Fruit fly (Drosophila melanogaster) whole organism, embryonic: ENCODE measurements around the gene CG43880.

Source experiments
- Antp ChIP-seq: fragments of 200-800 bp; sonication (Bioruptor generic); optimal IDR thresholded peaks from 3 replicates; lab custom pipeline; 2016; ENCODE audit warnings: missing biosample characterization, missing genetic modification characterization
- Bteb2 ChIP-seq: fragments of 200-800 bp; sonication (Bioruptor generic); optimal IDR thresholded peaks from 2 replicates; lab custom pipeline; 2016; ENCODE audit warnings: missing biosample characterization, missing genetic modification characterization
- CG10267 ChIP-seq: fragments of 200-800 bp; sonication (Bioruptor generic); optimal IDR thresholded peaks from 2 replicates; lab custom pipeline; 2018; ENCODE audit warnings: missing biosample characterization, mild to moderate bottlenecking, missing genetic modification characterization, moderate library complexity
- CG11093 ChIP-seq: fragments of 200-800 bp; sonication (Bioruptor generic); IDR thresholded peaks from 3 replicates; pipeline ENCODE4 v1.3.6; 2022; ENCODE audit warnings: missing biosample characterization, missing genetic modification characterization
- CG11504 ChIP-seq: fragments of 200-800 bp; sonication (Bioruptor generic); optimal IDR thresholded peaks from 3 replicates; lab custom pipeline; 2019; ENCODE audit warnings: missing biosample characterization, mild to moderate bottlenecking, missing genetic modification characterization, moderate library complexity
- CG12942 ChIP-seq: fragments of 200-800 bp; sonication (Bioruptor generic); optimal IDR thresholded peaks from 3 replicates; lab custom pipeline; 2016; ENCODE audit warnings: missing biosample characterization, missing genetic modification characterization
- CG14050 ChIP-seq: fragments of 200-800 bp; sonication (Bioruptor generic); IDR thresholded peaks from 3 replicates; pipeline ENCODE4 v1.3.6; 2022; ENCODE audit warnings: missing biosample characterization, missing genetic modification characterization
- CG15479 ChIP-seq: fragments of 200-800 bp; sonication (Bioruptor generic); optimal IDR thresholded peaks from 3 replicates; lab custom pipeline; 2019; ENCODE audit warnings: missing biosample characterization, mild to moderate bottlenecking, missing genetic modification characterization, moderate library complexity
- CG15696 ChIP-seq: fragments of 200-800 bp; sonication (Bioruptor generic); optimal IDR thresholded peaks from 2 replicates; lab custom pipeline; 2019; ENCODE audit warnings: missing biosample characterization, mild to moderate bottlenecking, missing genetic modification characterization, moderate library complexity
- CG17361 ChIP-seq: fragments of 200-800 bp; sonication (Bioruptor generic); IDR thresholded peaks from 3 replicates; pipeline ENCODE4 v1.3.6; 2022; ENCODE audit warnings: missing biosample characterization, missing genetic modification characterization
- CG2678 ChIP-seq: fragments of 200-800 bp; sonication (Bioruptor generic); optimal IDR thresholded peaks from 3 replicates; lab custom pipeline; 2019; ENCODE audit warnings: missing biosample characterization, mild to moderate bottlenecking, missing genetic modification characterization, moderate library complexity
- CG2712 ChIP-seq: fragments of 200-800 bp; optimal IDR thresholded peaks from 3 replicates; lab custom pipeline; 2019; ENCODE audit warnings: missing biosample characterization, mild to moderate bottlenecking, missing genetic modification characterization, moderate library complexity
- CG3065 ChIP-seq: fragments of 200-800 bp; sonication (Bioruptor generic); optimal IDR thresholded peaks from 2 replicates; lab custom pipeline; 2016; ENCODE audit warnings: missing biosample characterization, missing genetic modification characterization
- CG31224 ChIP-seq: fragments of 200-800 bp; sonication (Bioruptor generic); IDR thresholded peaks from 2 replicates; pipeline ENCODE4 v1.3.6; 2022; ENCODE audit warnings: missing biosample characterization, missing genetic modification characterization
- CG31441 ChIP-seq: fragments of 200-800 bp; sonication (Bioruptor generic); IDR thresholded peaks from 2 replicates; pipeline ENCODE4 v1.3.6; 2022; ENCODE audit warnings: missing biosample characterization, missing genetic modification characterization
- CG3163 ChIP-seq: fragments of 200-800 bp; sonication (Bioruptor generic); optimal IDR thresholded peaks from 3 replicates; lab custom pipeline; 2016; ENCODE audit warnings: missing biosample characterization, missing genetic modification characterization
- CG3407 ChIP-seq: fragments of 200-800 bp; sonication (Bioruptor generic); optimal IDR thresholded peaks from 2 replicates; lab custom pipeline; 2018; ENCODE audit warnings: missing biosample characterization, mild to moderate bottlenecking, missing genetic modification characterization
- CG4854 ChIP-seq: fragments of 200-800 bp; sonication (Bioruptor generic); optimal IDR thresholded peaks from 2 replicates; lab custom pipeline; 2016; ENCODE audit warnings: missing biosample characterization, missing genetic modification characterization, inconsistent platforms
- CG5245 ChIP-seq: fragments of 200-800 bp; sonication (Bioruptor generic); optimal IDR thresholded peaks from 3 replicates; lab custom pipeline; 2016; ENCODE audit warnings: missing biosample characterization, missing genetic modification characterization
- CG7928 ChIP-seq: fragments of 200-800 bp; sonication (Bioruptor generic); optimal IDR thresholded peaks from 2 replicates; lab custom pipeline; 2017; ENCODE audit warnings: missing biosample characterization, mild to moderate bottlenecking, missing genetic modification characterization
- CG9215 ChIP-seq: fragments of 200-800 bp; sonication (Bioruptor generic); IDR thresholded peaks from 2 replicates; pipeline ENCODE4 v1.3.6; 2022; ENCODE audit warnings: missing biosample characterization, missing genetic modification characterization
- CG9932 ChIP-seq: fragments of 200-800 bp; sonication (Bioruptor generic); IDR thresholded peaks from 2 replicates; pipeline ENCODE4 v1.3.6; 2022; ENCODE audit warnings: missing biosample characterization, missing genetic modification characterization
- Camta ChIP-seq: fragments of 200-800 bp; sonication (Bioruptor generic); optimal IDR thresholded peaks from 2 replicates; lab custom pipeline; 2016; ENCODE audit warnings: missing biosample characterization, missing genetic modification characterization
- D19A ChIP-seq: fragments of 200-800 bp; optimal IDR thresholded peaks from 3 replicates; lab custom pipeline; 2019; ENCODE audit warnings: missing biosample characterization, mild to moderate bottlenecking, missing genetic modification characterization, moderate library complexity
- HmgZ ChIP-seq: fragments of 200-800 bp; sonication (Bioruptor generic); optimal IDR thresholded peaks from 2 replicates; lab custom pipeline; 2018; ENCODE audit warnings: missing biosample characterization, mild to moderate bottlenecking, missing genetic modification characterization
- Kr ChIP-seq: fragments of 200-800 bp; sonication (Bioruptor generic); optimal IDR thresholded peaks from 2 replicates; lab custom pipeline; 2017; ENCODE audit warnings: missing biosample characterization, mild to moderate bottlenecking, missing genetic modification characterization
- Lim3 ChIP-seq: fragments of 200-800 bp; sonication (Bioruptor generic); IDR thresholded peaks from 2 replicates; pipeline ENCODE4 v1.3.6; 2022; ENCODE audit warnings: missing biosample characterization, missing genetic modification characterization
- NC2α ChIP-seq: fragments of 200-800 bp; sonication (Bioruptor generic); optimal IDR thresholded peaks from 2 replicates; lab custom pipeline; 2016; ENCODE audit warnings: missing biosample characterization, missing genetic modification characterization
- Nf-YB ChIP-seq: fragments of 200-800 bp; sonication (Bioruptor generic); optimal IDR thresholded peaks from 3 replicates; lab custom pipeline; 2019; ENCODE audit warnings: missing biosample characterization, mild to moderate bottlenecking, missing genetic modification characterization, moderate library complexity
- Oaz ChIP-seq: fragments of 200-800 bp; sonication (Bioruptor generic); IDR thresholded peaks from 2 replicates; pipeline ENCODE4 v1.3.6; 2022; ENCODE audit warnings: missing biosample characterization, missing genetic modification characterization
- Optix ChIP-seq: fragments of 200-800 bp; sonication (Bioruptor generic); IDR thresholded peaks from 3 replicates; pipeline ENCODE4 v1.3.6; 2022; ENCODE audit warnings: missing biosample characterization, missing genetic modification characterization
- PHDP ChIP-seq: fragments of 200-800 bp; sonication (Bioruptor generic); optimal IDR thresholded peaks from 3 replicates; lab custom pipeline; 2018; ENCODE audit warnings: missing biosample characterization, mild to moderate bottlenecking, missing genetic modification characterization, moderate library complexity
- Sry-δ ChIP-seq: fragments of 200-800 bp; sonication (Bioruptor generic); optimal IDR thresholded peaks from 2 replicates; lab custom pipeline; 2016; ENCODE audit warnings: missing biosample characterization, missing genetic modification characterization
- Usf ChIP-seq: fragments of 200-800 bp; sonication (Bioruptor generic); optimal IDR thresholded peaks from 2 replicates; lab custom pipeline; 2017; ENCODE audit warnings: missing genotype, missing biosample characterization, missing genetic modification characterization
- Xrp1 ChIP-seq: fragments of 200-800 bp; sonication (Bioruptor generic); IDR thresholded peaks from 2 replicates; pipeline ENCODE4 v1.3.6; 2022; ENCODE audit warnings: missing biosample characterization, missing genetic modification characterization
- abd-A ChIP-seq: fragments of 200-800 bp; sonication (Bioruptor generic); optimal IDR thresholded peaks from 3 replicates; lab custom pipeline; 2019; ENCODE audit warnings: missing biosample characterization, mild to moderate bottlenecking, missing genetic modification characterization, moderate library complexity
- bab2 ChIP-seq: fragments of 200-800 bp; sonication (Bioruptor generic); optimal IDR thresholded peaks from 2 replicates; lab custom pipeline; 2016; ENCODE audit warnings: missing biosample characterization, missing genetic modification characterization
- da ChIP-seq: fragments of 200-800 bp; sonication (Bioruptor generic); optimal IDR thresholded peaks from 2 replicates; lab custom pipeline; 2016; ENCODE audit warnings: missing biosample characterization, missing genetic modification characterization
- dati ChIP-seq: fragments of 200-800 bp; sonication (Bioruptor generic); IDR thresholded peaks from 2 replicates; pipeline ENCODE4 v1.3.6; 2022; ENCODE audit warnings: missing biosample characterization, missing genetic modification characterization
- dimm ChIP-seq: fragments of 200-800 bp; sonication (Bioruptor generic); IDR thresholded peaks from 2 replicates; pipeline ENCODE4 v1.3.6; 2022; ENCODE audit warnings: missing biosample characterization, missing genetic modification characterization
- esg ChIP-seq: fragments of 200-800 bp; sonication (Bioruptor generic); conservative IDR thresholded peaks from 2 replicates; pipeline ENCODE4 v1.3.6; 2022; ENCODE audit warnings: missing biosample characterization, missing genetic modification characterization
- fd96Cb ChIP-seq: fragments of 200-800 bp; sonication (Bioruptor generic); optimal IDR thresholded peaks from 2 replicates; lab custom pipeline; 2018; ENCODE audit warnings: missing biosample characterization, mild to moderate bottlenecking, missing genetic modification characterization, moderate library complexity
- gem ChIP-seq: fragments of 200-800 bp; sonication (Bioruptor generic); optimal IDR thresholded peaks from 2 replicates; lab custom pipeline; 2019; ENCODE audit warnings: missing biosample characterization, mild to moderate bottlenecking, missing genetic modification characterization, moderate library complexity
- h ChIP-seq: fragments of >200 bp; optimal IDR thresholded peaks from 2 replicates; lab custom pipeline; 2017
- jing ChIP-seq: fragments of 200-800 bp; sonication (Bioruptor generic); optimal IDR thresholded peaks from 2 replicates; lab custom pipeline; 2018; ENCODE audit warnings: missing biosample characterization, mild to moderate bottlenecking, missing genetic modification characterization
- lola ChIP-seq, 3 experiments: fragments of >200 bp in 2 of 3; fragments of 200-800 bp in 1 of 3; sonication (Bioruptor generic) in 1 of 3; optimal IDR thresholded peaks; 2 replicates each; lab custom pipeline; 2017 to 2019; ENCODE audit warnings: missing biosample characterization in 3 of 3, missing genetic modification characterization in 3 of 3, mild to moderate bottlenecking in 1 of 3, moderate library complexity in 1 of 3
- mld ChIP-seq: fragments of 200-800 bp; sonication (Bioruptor generic); IDR thresholded peaks from 3 replicates; pipeline ENCODE4 v1.3.6; 2022; ENCODE audit warnings: missing biosample characterization, missing genetic modification characterization; ENCODE audit not compliant: partially characterized antibody
- otp ChIP-seq: fragments of 200-800 bp; sonication (Bioruptor generic); IDR thresholded peaks from 3 replicates; pipeline ENCODE4, ENCODE4 v1.3.6; 2022; ENCODE audit warnings: missing biosample characterization, missing genetic modification characterization
- psq ChIP-seq: fragments of 200-800 bp; sonication (Bioruptor generic); optimal IDR thresholded peaks from 2 replicates; lab custom pipeline; 2017; ENCODE audit warnings: missing biosample characterization, missing genetic modification characterization
- shn ChIP-seq: fragments of 200-800 bp; sonication (Bioruptor generic); optimal IDR thresholded peaks from 3 replicates; lab custom pipeline; 2016; ENCODE audit warnings: missing biosample characterization, missing genetic modification characterization
- slp2 ChIP-seq: fragments of 200-800 bp; sonication (Bioruptor generic); optimal IDR thresholded peaks from 2 replicates; lab custom pipeline; 2016; ENCODE audit warnings: missing biosample characterization, missing genetic modification characterization
- stwl ChIP-seq: fragments of 200-800 bp; sonication (Bioruptor generic); optimal IDR thresholded peaks from 3 replicates; lab custom pipeline; 2018; ENCODE audit warnings: missing biosample characterization, mild to moderate bottlenecking, missing genetic modification characterization, moderate library complexity
- ttk ChIP-seq: fragments of 200-800 bp; sonication (Bioruptor generic); IDR thresholded peaks from 2 replicates; pipeline ENCODE4 v2.1.2; 2022; ENCODE audit warnings: missing biosample characterization, missing genetic modification characterization

CG43880 gene

DNA sequence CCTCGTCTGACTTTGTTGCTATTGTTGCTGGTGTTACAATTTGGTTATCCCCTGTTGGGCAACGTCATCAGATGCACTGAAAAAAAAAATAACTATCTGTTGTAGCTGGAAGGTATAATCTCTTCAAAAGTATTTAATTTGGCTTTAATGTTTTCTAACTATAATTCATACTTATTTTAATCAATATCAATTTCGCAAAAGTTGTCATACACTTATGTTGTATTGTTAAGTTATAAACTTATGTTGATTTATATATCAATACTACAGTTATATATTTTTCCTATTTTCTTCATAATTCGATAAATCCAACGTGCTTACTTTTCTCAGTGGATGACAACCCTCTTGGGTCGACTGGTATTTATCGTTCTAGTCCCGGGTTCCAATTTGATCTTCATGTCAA, 7.6 kb upstream of the CG43880 start:
- no peak for TF ChIP-seq Antp
- no peak for TF ChIP-seq Nf-YB (GFP tag; lab: Kevin White, UChicago)
- TF ChIP-seq Optix (GFP tag; lab: Robert Waterston, UW): no peak
- peak; percentile 37 for TF ChIP-seq CG10267 (tag; lab: Kevin White, UChicago)
- TF ChIP-seq CG31441 (GFP tag; lab: Robert Waterston, UW): peak; percentile 29; the same call in 1 of the 2 replicates
- no peak for TF ChIP-seq Bteb2 (GFP tag; lab: Kevin White, UChicago)
- TF ChIP-seq jing: no peak
- TF ChIP-seq ttk (GFP tag; lab: Robert Waterston, UW): no peak
- peak in 1 of 3 experiments; percentile 47 for TF ChIP-seq lola (GFP tag; optimal IDR thresholded peaks at IDR 0.05; lab: Kevin White, UChicago)
- TF ChIP-seq HmgZ: no peak
- peak; percentile 35 for TF ChIP-seq CG15696
- TF ChIP-seq CG7928 (GFP tag; lab: Kevin White, UChicago): no peak
- no peak for TF ChIP-seq CG5245
- no peak for TF ChIP-seq CG14050 (GFP tag; lab: Robert Waterston, UW)
- no peak for TF ChIP-seq CG3407 (GFP tag; lab: Kevin White, UChicago)
- no peak for TF ChIP-seq Usf (GFP tag; lab: Kevin White, UChicago)
- TF ChIP-seq Oaz (GFP tag; lab: Robert Waterston, UW): no peak
- no peak for TF ChIP-seq otp (GFP tag; lab: Robert Waterston, UW)
- no peak for TF ChIP-seq dati (GFP tag; lab: Robert Waterston, UW)
- no peak for TF ChIP-seq CG9932 (GFP tag; lab: Robert Waterston, UW)
- TF ChIP-seq abd-A: no peak
- no peak for TF ChIP-seq esg (GFP tag; lab: Robert Waterston, UW)
- no peak for TF ChIP-seq CG3065 (GFP tag; lab: Kevin White, UChicago)
- no peak for TF ChIP-seq slp2 (GFP tag; lab: Kevin White, UChicago)
- no peak for TF ChIP-seq psq (GFP tag; lab: Kevin White, UChicago)
- no peak for TF ChIP-seq CG9215 (GFP tag; lab: Robert Waterston, UW)
- peak; percentile 20; the same call in 1 of the 2 replicates for TF ChIP-seq Xrp1 (GFP tag; lab: Robert Waterston, UW)
- TF ChIP-seq CG11093 (GFP tag; lab: Robert Waterston, UW): no peak
- peak; percentile 71 for TF ChIP-seq CG2712 (tag; lab: Kevin White, UChicago)
- peak; percentile 50 for TF ChIP-seq gem (tag; lab: Kevin White, UChicago)
- peak; percentile 4 for TF ChIP-seq D19A (tag; lab: Kevin White, UChicago)
- peak; percentile 10 for TF ChIP-seq CG2678 (tag; lab: Kevin White, UChicago)
- TF ChIP-seq CG31224: no peak
- no peak for TF ChIP-seq h (lab: Kevin White, UChicago)
- TF ChIP-seq stwl (tag; lab: Kevin White, UChicago): no peak
- TF ChIP-seq fd96Cb (tag; lab: Kevin White, UChicago): peak; percentile 3
- TF ChIP-seq CG17361: peak; percentile 28; the same call in 1 of the 3 replicates
- no peak for TF ChIP-seq PHDP (tag; lab: Kevin White, UChicago)
- TF ChIP-seq Lim3: no peak
- TF ChIP-seq CG12942 (GFP tag; lab: Kevin White, UChicago): no peak
- TF ChIP-seq Camta: no peak
- TF ChIP-seq da: no peak
- TF ChIP-seq NC2α: no peak
- peak; percentile 20 for TF ChIP-seq CG11504
- TF ChIP-seq shn (GFP tag; lab: Kevin White, UChicago): no peak
- TF ChIP-seq Kr (GFP tag; lab: Kevin White, UChicago): no peak
- TF ChIP-seq CG4854 (GFP tag; lab: Kevin White, UChicago): no peak
- TF ChIP-seq Sry-δ (GFP tag; lab: Kevin White, UChicago): no peak
- TF ChIP-seq CG3163 (GFP tag; lab: Kevin White, UChicago): no peak
- TF ChIP-seq bab2: no peak
- TF ChIP-seq mld (GFP tag; lab: Robert Waterston, UW): no peak
- no peak for TF ChIP-seq dimm (GFP tag; lab: Robert Waterston, UW)
- TF ChIP-seq CG15479 (GFP tag; lab: Kevin White, UChicago): no peak
